Fruit fly (Drosophila melanogaster) whole organism, embryonic: ENCODE measurements around the gene Dbp21E2.

Experiments
- Adf1 ChIP-seq: fragments of 200-800 bp; sonication (Bioruptor generic); IDR thresholded peaks from 2 replicates; pipeline ENCODE4 v1.3.6; 2022; ENCODE audit warnings: missing biosample characterization, missing genetic modification characterization
- B-H1 ChIP-seq: fragments of 200-800 bp; sonication (Bioruptor generic); IDR thresholded peaks from 3 replicates; pipeline ENCODE4 v1.3.6; 2022; ENCODE audit warnings: missing biosample characterization, missing genetic modification characterization
- Bgb ChIP-seq: fragments of 200-800 bp; sonication (Bioruptor generic); IDR thresholded peaks from 2 replicates; pipeline ENCODE4 v1.3.6; 2022; ENCODE audit warnings: missing biosample characterization, missing genetic modification characterization; ENCODE audit not compliant: partially characterized antibody
- CG10274 ChIP-seq: fragments of 200-800 bp; sonication (Bioruptor generic); optimal IDR thresholded peaks from 3 replicates; lab custom pipeline; 2017; ENCODE audit warnings: missing biosample characterization, mild to moderate bottlenecking, missing genetic modification characterization
- CG10321 ChIP-seq: fragments of 200-800 bp; sonication (Bioruptor generic); IDR thresholded peaks from 2 replicates; pipeline ENCODE4 v1.3.6; 2022; ENCODE audit warnings: missing biosample characterization, missing genetic modification characterization
- CG12391 ChIP-seq: fragments of 200-800 bp; sonication (Bioruptor generic); optimal IDR thresholded peaks from 3 replicates; lab custom pipeline; 2018; ENCODE audit warnings: missing biosample characterization, mild to moderate bottlenecking, missing genetic modification characterization, moderate library complexity
- CG12942 ChIP-seq: fragments of 200-800 bp; sonication (Bioruptor generic); optimal IDR thresholded peaks from 3 replicates; lab custom pipeline; 2016; ENCODE audit warnings: missing biosample characterization, missing genetic modification characterization
- CG13123 ChIP-seq: fragments of 200-800 bp; sonication (Bioruptor generic); optimal IDR thresholded peaks from 2 replicates; lab custom pipeline; 2016; ENCODE audit warnings: missing biosample characterization, missing genetic modification characterization
- CG14014 ChIP-seq: fragments of 200-800 bp; sonication (Bioruptor generic); IDR thresholded peaks from 2 replicates; pipeline ENCODE4 v1.3.6; 2022; ENCODE audit warnings: missing biosample characterization, missing genetic modification characterization
- CG31365 ChIP-seq: fragments of 200-800 bp; sonication (Bioruptor generic); optimal IDR thresholded peaks from 2 replicates; lab custom pipeline; 2018; ENCODE audit warnings: missing biosample characterization, mild to moderate bottlenecking, missing genetic modification characterization
- CG6175 ChIP-seq: fragments of 200-800 bp; sonication (Bioruptor generic); IDR thresholded peaks from 3 replicates; pipeline ENCODE4 v1.3.6; 2022; ENCODE audit warnings: missing biosample characterization, missing genetic modification characterization
- CG6272 ChIP-seq: fragments of 200-800 bp; sonication (Bioruptor generic); IDR thresholded peaks from 2 replicates; pipeline ENCODE4 v1.3.6; 2022; ENCODE audit warnings: missing biosample characterization, missing genetic modification characterization
- CG6689 ChIP-seq: fragments of 200-800 bp; sonication (Bioruptor generic); IDR thresholded peaks from 2 replicates; pipeline ENCODE4 v1.3.6; 2022; ENCODE audit warnings: missing biosample characterization, missing genetic modification characterization
- CG6765 ChIP-seq: fragments of 200-800 bp; sonication (Bioruptor generic); optimal IDR thresholded peaks from 3 replicates; lab custom pipeline; 2017; ENCODE audit warnings: missing biosample characterization, mild to moderate bottlenecking, missing genetic modification characterization
- CG7745 ChIP-seq: fragments of 200-800 bp; sonication (Bioruptor generic); optimal IDR thresholded peaks from 2 replicates; lab custom pipeline; 2018; ENCODE audit warnings: missing biosample characterization, mild to moderate bottlenecking, missing genetic modification characterization, moderate library complexity
- CG8478 ChIP-seq: fragments of >200 bp; optimal IDR thresholded peaks from 2 replicates; lab custom pipeline; 2018
- Chrac-16 ChIP-seq: fragments of 200-800 bp; sonication (Bioruptor generic); optimal IDR thresholded peaks from 3 replicates; lab custom pipeline; 2016; ENCODE audit warnings: missing biosample characterization, missing genetic modification characterization
- Dfd ChIP-seq, 2 experiments: fragments of >200 bp; optimal IDR thresholded peaks; 2 replicates each; lab custom pipeline; 2017; ENCODE audit warnings: missing biosample characterization in 2 of 2, missing genetic modification characterization in 2 of 2
- Dp ChIP-seq: fragments of 200-800 bp; sonication (Bioruptor generic); optimal IDR thresholded peaks from 2 replicates; lab custom pipeline; 2018; ENCODE audit warnings: missing biosample characterization, mild to moderate bottlenecking, missing genetic modification characterization, moderate library complexity
- Dref ChIP-seq: fragments of 200-800 bp; sonication (Bioruptor generic); IDR thresholded peaks from 2 replicates; pipeline ENCODE4 v1.3.6; 2022; ENCODE audit warnings: missing biosample characterization, missing genetic modification characterization
- GATAe ChIP-seq: fragments of 200-800 bp; sonication (Bioruptor generic); conservative IDR thresholded peaks from 2 replicates; pipeline ENCODE4 v1.3.6; 2022; ENCODE audit warnings: missing biosample characterization, missing genetic modification characterization
- HmgZ ChIP-seq: fragments of 200-800 bp; sonication (Bioruptor generic); optimal IDR thresholded peaks from 2 replicates; lab custom pipeline; 2018; ENCODE audit warnings: missing biosample characterization, mild to moderate bottlenecking, missing genetic modification characterization
- Jarid2 ChIP-seq: fragments of 200-800 bp; sonication (Bioruptor generic); optimal IDR thresholded peaks from 3 replicates; lab custom pipeline; 2017; ENCODE audit warnings: mild to moderate bottlenecking, missing biosample characterization, missing genetic modification reagents, missing genetic modification characterization
- Max ChIP-seq: fragments of 200-800 bp; sonication (Bioruptor generic); optimal IDR thresholded peaks from 2 replicates; lab custom pipeline; 2016; ENCODE audit warnings: missing biosample characterization, mild to moderate bottlenecking, missing genetic modification characterization
- Poxn ChIP-seq: fragments of 200-800 bp; sonication (Bioruptor generic); IDR thresholded peaks from 2 replicates; pipeline ENCODE4 v1.3.6; 2022; ENCODE audit warnings: missing biosample characterization, missing genetic modification characterization
- Rx ChIP-seq: fragments of 200-800 bp; sonication (Bioruptor generic); IDR thresholded peaks from 2 replicates; pipeline ENCODE4 v1.3.6; 2022; ENCODE audit warnings: missing biosample characterization, missing genetic modification characterization
- Six4 ChIP-seq: fragments of 200-800 bp; sonication (Bioruptor generic); optimal IDR thresholded peaks from 2 replicates; lab custom pipeline; 2016; ENCODE audit warnings: missing biosample characterization, missing genetic modification characterization
- Ssrp ChIP-seq: fragments of 200-800 bp; sonication (Bioruptor generic); optimal IDR thresholded peaks from 2 replicates; lab custom pipeline; 2018; ENCODE audit warnings: missing biosample characterization, mild to moderate bottlenecking, missing genetic modification characterization, moderate library complexity
- bbx ChIP-seq: fragments of 200-800 bp; sonication (Bioruptor generic); IDR thresholded peaks from 2 replicates; pipeline ENCODE4 v1.3.6; 2022; ENCODE audit warnings: missing biosample characterization, missing genetic modification characterization; ENCODE audit not compliant: partially characterized antibody
- cato ChIP-seq: fragments of 200-800 bp; sonication (Bioruptor generic); optimal IDR thresholded peaks from 2 replicates; lab custom pipeline; 2016; ENCODE audit warnings: missing biosample characterization, missing genetic modification characterization, borderline replicate concordance
- chm ChIP-seq: fragments of 200-800 bp; sonication (Bioruptor generic); IDR thresholded peaks from 2 replicates; pipeline ENCODE4 v1.3.6; 2022; ENCODE audit warnings: missing biosample characterization, missing genetic modification characterization
- chn ChIP-seq: fragments of 200-800 bp; sonication (Bioruptor generic); optimal IDR thresholded peaks from 2 replicates; lab custom pipeline; 2016; ENCODE audit warnings: missing biosample characterization, missing genetic modification characterization
- fd64A ChIP-seq: fragments of 200-800 bp; sonication (Bioruptor generic); optimal IDR thresholded peaks from 3 replicates; lab custom pipeline; 2018; ENCODE audit warnings: missing biosample characterization, mild to moderate bottlenecking, missing genetic modification characterization
- hth ChIP-seq: fragments of >200 bp; optimal IDR thresholded peaks from 2 replicates; lab custom pipeline; 2017; ENCODE audit warnings: inconsistent platforms
- insv ChIP-seq, 2 experiments: fragments of 200-800 bp; sonication (Bioruptor generic); optimal IDR thresholded peaks; 3 replicates each; lab custom pipeline; 2016 to 2018; ENCODE audit warnings: missing biosample characterization in 2 of 2, missing genetic modification characterization in 2 of 2
- nmo ChIP-seq: fragments of 200-800 bp; sonication (Bioruptor generic); optimal IDR thresholded peaks from 2 replicates; lab custom pipeline; 2018; ENCODE audit warnings: missing biosample characterization, mild to moderate bottlenecking, missing genetic modification characterization, moderate library complexity
- onecut ChIP-seq: fragments of 200-800 bp; sonication (Bioruptor generic); IDR thresholded peaks from 2 replicates; pipeline ENCODE4 v1.3.6; 2022; ENCODE audit warnings: missing biosample characterization, missing genetic modification characterization
- otp ChIP-seq: fragments of 200-800 bp; sonication (Bioruptor generic); IDR thresholded peaks from 3 replicates; pipeline ENCODE4, ENCODE4 v1.3.6; 2022; ENCODE audit warnings: missing biosample characterization, missing genetic modification characterization
- p53 ChIP-seq: fragments of 200-800 bp; sonication (Bioruptor generic); optimal IDR thresholded peaks from 2 replicates; lab custom pipeline; 2016; ENCODE audit warnings: missing biosample characterization, missing genetic modification characterization
- pita ChIP-seq: fragments of 200-800 bp; sonication (Bioruptor generic); optimal IDR thresholded peaks from 2 replicates; lab custom pipeline; 2017; ENCODE audit warnings: missing biosample characterization, mild to moderate bottlenecking, missing genetic modification characterization
- pum ChIP-seq: fragments of 200-800 bp; sonication (Bioruptor generic); optimal IDR thresholded peaks from 2 replicates; lab custom pipeline; 2016; ENCODE audit warnings: missing biosample characterization, missing genetic modification characterization
- ranshi ChIP-seq: fragments of 200-800 bp; sonication (Bioruptor generic); IDR thresholded peaks from 2 replicates; pipeline ENCODE4 v1.3.6; 2022; ENCODE audit warnings: missing biosample characterization, missing genetic modification characterization
- row ChIP-seq: fragments of 200-800 bp; sonication (Bioruptor generic); IDR thresholded peaks from 3 replicates; pipeline ENCODE4 v1.3.6; 2022; ENCODE audit warnings: missing biosample characterization, missing genetic modification characterization
- sima ChIP-seq: fragments of 200-800 bp; sonication (Bioruptor generic); optimal IDR thresholded peaks from 2 replicates; lab custom pipeline; 2016; ENCODE audit warnings: missing biosample characterization, missing genetic modification characterization
- so ChIP-seq: fragments of 200-800 bp; sonication (Bioruptor generic); IDR thresholded peaks from 3 replicates; pipeline ENCODE4 v1.3.6; 2022; ENCODE audit warnings: missing biosample characterization, missing genetic modification characterization
- tap ChIP-seq: fragments of 200-800 bp; optimal IDR thresholded peaks from 3 replicates; lab custom pipeline; 2019; ENCODE audit warnings: missing biosample characterization, mild to moderate bottlenecking, missing genetic modification characterization, moderate library complexity
- toy ChIP-seq: fragments of 200-800 bp; sonication (Bioruptor generic); IDR thresholded peaks from 2 replicates; pipeline ENCODE4 v1.3.6; 2022; ENCODE audit warnings: missing biosample characterization, missing genetic modification characterization
- trem ChIP-seq: fragments of 200-800 bp; optimal IDR thresholded peaks from 3 replicates; lab custom pipeline; 2019; ENCODE audit warnings: missing biosample characterization, mild to moderate bottlenecking, missing genetic modification characterization, moderate library complexity
- ttk ChIP-seq: fragments of 200-800 bp; sonication (Bioruptor generic); IDR thresholded peaks from 2 replicates; pipeline ENCODE4 v2.1.2; 2022; ENCODE audit warnings: missing biosample characterization, missing genetic modification characterization
- unpg ChIP-seq: fragments of 200-800 bp; sonication (Bioruptor generic); optimal IDR thresholded peaks from 3 replicates; lab custom pipeline; 2018; ENCODE audit warnings: missing biosample characterization, mild to moderate bottlenecking, missing genetic modification characterization, moderate library complexity
- zfh1 ChIP-seq: fragments of 200-800 bp; sonication (Bioruptor generic); IDR thresholded peaks from 3 replicates; pipeline ENCODE4 v1.3.6; 2022; ENCODE audit warnings: missing biosample characterization, missing genetic modification characterization

Gene Dbp21E2

DNA sequence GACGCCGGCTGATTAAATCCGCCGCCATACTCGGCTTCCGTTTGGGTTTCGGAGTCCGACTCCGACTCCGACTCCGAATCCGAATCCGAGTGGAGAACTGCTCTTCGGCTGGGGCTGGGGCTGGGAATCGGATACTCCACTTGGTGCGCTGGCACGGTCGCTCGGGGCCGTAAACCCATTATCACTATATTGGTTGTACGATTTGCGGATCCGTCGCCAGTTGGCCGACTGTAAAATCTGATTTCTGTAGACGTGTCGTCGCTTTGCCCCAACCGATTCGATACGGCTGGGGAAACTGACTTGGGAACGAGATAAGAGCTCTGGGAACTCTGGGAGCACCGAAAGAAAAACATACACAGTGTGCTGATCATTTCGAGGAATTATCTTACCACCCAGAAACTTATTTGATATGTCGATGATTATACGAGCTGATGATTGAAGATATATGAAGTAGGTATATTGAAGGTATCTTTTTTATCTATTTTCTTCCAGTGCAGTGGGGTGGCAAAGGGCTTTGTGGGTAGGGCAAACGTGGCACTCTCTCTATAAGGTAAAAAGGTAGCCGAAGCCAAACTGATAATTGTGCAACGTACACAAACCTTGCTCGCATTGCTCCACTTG lies 46.6 kb downstream of the Dbp21E2 start (continued):
- TF ChIP-seq ttk (GFP tag; lab: Robert Waterston, UW): peak; percentile 59
- peak; percentile 86 for TF ChIP-seq row (GFP tag; lab: Robert Waterston, UW)
- no peak for TF ChIP-seq Dp
- TF ChIP-seq Rx (GFP tag; lab: Robert Waterston, UW): peak; percentile 47; the same call in 1 of the 2 replicates
- no peak for TF ChIP-seq fd64A (GFP tag; lab: Kevin White, UChicago)
- 0 out of 2 replicates have a peak, but pooled peaks have one; percentile 13 for TF ChIP-seq onecut
- no peak for TF ChIP-seq CG7745 (tag; lab: Kevin White, UChicago)
- no peak for TF ChIP-seq pum (GFP tag; lab: Kevin White, UChicago)
- TF ChIP-seq unpg (GFP tag; lab: Kevin White, UChicago): peak; percentile 55
- TF ChIP-seq bbx (GFP tag; lab: Robert Waterston, UW): no peak
- TF ChIP-seq Bgb (GFP tag; lab: Robert Waterston, UW): no peak
- TF ChIP-seq CG12391 (tag; lab: Kevin White, UChicago): peak; percentile 74
- no peak for TF ChIP-seq chm (GFP tag; lab: Robert Waterston, UW)
- peak; percentile 73 for TF ChIP-seq otp
- TF ChIP-seq sima: no peak
- no peak for TF ChIP-seq CG8478 (lab: Kevin White, UChicago)
- no peak for TF ChIP-seq pita (GFP tag; lab: Kevin White, UChicago)
- TF ChIP-seq Jarid2 (GFP tag; lab: Kevin White, UChicago): no peak
- peak; percentile 45; the same call in 1 of the 2 replicates for TF ChIP-seq CG6689 (GFP tag; lab: Robert Waterston, UW)
- peak; percentile 24 for TF ChIP-seq HmgZ (tag; lab: Kevin White, UChicago)
- no peak for TF ChIP-seq Dfd (GFP tag; optimal IDR thresholded peaks at IDR 0.05; lab: Kevin White, UChicago)
- TF ChIP-seq CG31365 (tag; lab: Kevin White, UChicago): no peak
- peak; percentile 38; the same call in 1 of the 2 replicates for TF ChIP-seq ranshi (GFP tag; lab: Robert Waterston, UW)
- TF ChIP-seq tap: peak; percentile 48
- TF ChIP-seq Chrac-16 (GFP tag; lab: Kevin White, UChicago): peak; percentile 31
- peak; percentile 54 for TF ChIP-seq B-H1 (GFP tag; lab: Robert Waterston, UW)
- no peak for TF ChIP-seq Poxn (GFP tag; lab: Robert Waterston, UW)
- TF ChIP-seq toy (GFP tag; lab: Robert Waterston, UW): no peak
- TF ChIP-seq trem (tag; lab: Kevin White, UChicago): no peak
- no peak for TF ChIP-seq insv (GFP tag; optimal IDR thresholded peaks at IDR 0.05; lab: Kevin White, UChicago)
- 0 out of 2 replicates have a peak, but pooled peaks have one; percentile 23 for TF ChIP-seq CG6272 (GFP tag; lab: Robert Waterston, UW)
- no peak for TF ChIP-seq CG13123 (GFP tag; lab: Kevin White, UChicago)
- peak; percentile 57 for TF ChIP-seq chn
- peak; percentile 37 for TF ChIP-seq Ssrp (tag; lab: Kevin White, UChicago)
- TF ChIP-seq Six4: peak; percentile 55
- no peak for TF ChIP-seq CG6175 (GFP tag; lab: Robert Waterston, UW)
- TF ChIP-seq CG12942 (GFP tag; lab: Kevin White, UChicago): no peak
- TF ChIP-seq CG10321 (GFP tag; lab: Robert Waterston, UW): no peak
- TF ChIP-seq p53 (GFP tag; lab: Kevin White, UChicago): no peak
- no peak for TF ChIP-seq Max (GFP tag; lab: Kevin White, UChicago)
- no peak; the same call in 1 of the 2 replicates for TF ChIP-seq GATAe (GFP tag; lab: Robert Waterston, UW)
- peak; percentile 32 for TF ChIP-seq nmo (GFP tag; lab: Kevin White, UChicago)
- peak; percentile 41; the same call in 1 of the 2 replicates for TF ChIP-seq CG14014 (GFP tag; lab: Robert Waterston, UW)
- TF ChIP-seq Adf1 (GFP tag; lab: Robert Waterston, UW): no peak
- TF ChIP-seq cato (GFP tag; lab: Kevin White, UChicago): no peak
- TF ChIP-seq Dref (GFP tag; lab: Robert Waterston, UW): no peak
- TF ChIP-seq zfh1: peak; percentile 56; the same call in 1 of the 3 replicates
- TF ChIP-seq CG6765 (GFP tag; lab: Kevin White, UChicago): no peak
- 0 out of 3 replicates have a peak, but pooled peaks have one; percentile 50 for TF ChIP-seq so (GFP tag; lab: Robert Waterston, UW)
- TF ChIP-seq hth: no peak
- no peak for TF ChIP-seq CG10274
